Fruit fly (Drosophila melanogaster) whole organism, prepupa: Measurements from ENCODE around the gene Edg78E.
A peak's percentile ranks its signal among the peaks of the same experiment; 100 is the strongest.

Source experiments
- Blimp-1 ChIP-seq: fragments of 200-800 bp; sonication (Bioruptor generic); optimal IDR thresholded peaks from 3 replicates; lab custom pipeline; 2017; ENCODE audit warnings: missing biosample characterization, missing genetic modification characterization, mild to moderate bottlenecking, moderate library complexity, missing genetic modification reagents
- CG10669 ChIP-seq: fragments of 200-800 bp; sonication (Bioruptor generic); optimal IDR thresholded peaks from 3 replicates; lab custom pipeline; 2018; ENCODE audit warnings: missing biosample characterization, mild to moderate bottlenecking, missing genetic modification characterization, moderate library complexity
- CG11294 ChIP-seq: fragments of 200-800 bp; sonication (Bioruptor generic); IDR thresholded peaks from 2 replicates; pipeline ENCODE4 v1.3.6; 2022; ENCODE audit warnings: missing biosample characterization, missing genetic modification characterization
- CG1621 ChIP-seq: fragments of 200-800 bp; sonication (Bioruptor generic); optimal IDR thresholded peaks from 3 replicates; lab custom pipeline; 2018; ENCODE audit warnings: missing biosample characterization, mild to moderate bottlenecking, missing genetic modification characterization
- CG16779 ChIP-seq: fragments of 200-800 bp; sonication (Bioruptor generic); optimal IDR thresholded peaks from 3 replicates; lab custom pipeline; 2017; ENCODE audit warnings: missing biosample characterization, mild to moderate bottlenecking, missing genetic modification characterization
- CG3032 ChIP-seq: fragments of 200-800 bp; optimal IDR thresholded peaks from 2 replicates; lab custom pipeline; 2019; ENCODE audit warnings: missing biosample characterization, mild to moderate bottlenecking, missing genetic modification characterization, moderate library complexity
- CG32006 ChIP-seq: fragments of 200-800 bp; sonication (Bioruptor generic); optimal IDR thresholded peaks from 3 replicates; lab custom pipeline; 2017; ENCODE audit warnings: missing biosample characterization, mild to moderate bottlenecking, missing genetic modification characterization
- CG3919 ChIP-seq: fragments of 200-800 bp; sonication (Bioruptor generic); optimal IDR thresholded peaks from 3 replicates; lab custom pipeline; 2016; ENCODE audit warnings: missing biosample characterization, missing genetic modification characterization
- CG6163 ChIP-seq: fragments of 200-800 bp; sonication (Bioruptor generic); IDR thresholded peaks from 3 replicates; pipeline ENCODE4 v1.3.6; 2022; ENCODE audit warnings: missing biosample characterization, missing genetic modification characterization
- CG6792 ChIP-seq: fragments of 200-800 bp; sonication (Bioruptor generic); optimal IDR thresholded peaks from 3 replicates; lab custom pipeline; 2016; ENCODE audit warnings: missing biosample characterization, missing genetic modification characterization
- CG6808 ChIP-seq: fragments of 200-800 bp; sonication (Bioruptor generic); optimal IDR thresholded peaks from 3 replicates; lab custom pipeline; 2017; ENCODE audit warnings: missing biosample characterization, missing genetic modification characterization, mild to moderate bottlenecking, moderate library complexity, missing genetic modification reagents
- CG6854 ChIP-seq: fragments of 200-800 bp; sonication (Bioruptor generic); optimal IDR thresholded peaks from 2 replicates; lab custom pipeline; 2017; ENCODE audit warnings: missing biosample characterization, mild to moderate bottlenecking, missing genetic modification characterization
- CG7368 ChIP-seq: fragments of 200-800 bp; sonication (Bioruptor generic); optimal IDR thresholded peaks from 3 replicates; lab custom pipeline; 2016; ENCODE audit warnings: missing biosample characterization, missing genetic modification characterization
- CG8119 ChIP-seq: fragments of 200-800 bp; sonication (Bioruptor generic); IDR thresholded peaks from 3 replicates; pipeline ENCODE4 v1.3.6; 2022; ENCODE audit warnings: missing biosample characterization, missing genetic modification characterization
- CG8632 ChIP-seq: fragments of 200-800 bp; sonication (Bioruptor generic); optimal IDR thresholded peaks from 3 replicates; lab custom pipeline; 2016; ENCODE audit warnings: missing biosample characterization, missing genetic modification characterization
- Eip78C ChIP-seq: fragments of 200-800 bp; sonication (Bioruptor generic); peaks from one replicate; lab custom pipeline; 2016; ENCODE audit warnings: missing biosample characterization, missing genetic modification characterization
- Eip93F ChIP-seq: fragments of 200-800 bp; sonication (Bioruptor generic); optimal IDR thresholded peaks from 2 replicates; lab custom pipeline; 2016; ENCODE audit warnings: missing biosample characterization, mild to moderate bottlenecking, missing genetic modification characterization
- Ets96B ChIP-seq: fragments of 200-800 bp; optimal IDR thresholded peaks from 2 replicates; lab custom pipeline; 2019; ENCODE audit warnings: missing biosample characterization, mild to moderate bottlenecking, missing genetic modification characterization, moderate library complexity
- Hr39 ChIP-seq: fragments of 200-800 bp; sonication (Bioruptor generic); optimal IDR thresholded peaks from 2 replicates; lab custom pipeline; 2016; ENCODE audit warnings: missing biosample characterization, missing genetic modification characterization
- Met ChIP-seq: fragments of 200-800 bp; sonication (Bioruptor generic); optimal IDR thresholded peaks from 3 replicates; lab custom pipeline; 2016; ENCODE audit warnings: missing biosample characterization, missing genetic modification characterization
- Smox ChIP-seq: fragments of 200-800 bp; sonication (Bioruptor generic); optimal IDR thresholded peaks from 3 replicates; lab custom pipeline; 2016; ENCODE audit warnings: missing biosample characterization, missing genetic modification characterization
- Sox102F ChIP-seq: fragments of 200-800 bp; sonication (Bioruptor generic); optimal IDR thresholded peaks from 2 replicates; lab custom pipeline; 2016; ENCODE audit warnings: missing biosample characterization, mild to moderate bottlenecking, missing genetic modification characterization
- achi ChIP-seq: fragments of 200-800 bp; sonication (Bioruptor generic); optimal IDR thresholded peaks from 3 replicates; lab custom pipeline; 2016; ENCODE audit warnings: missing biosample characterization, missing genetic modification characterization
- dac ChIP-seq: fragments of 200-800 bp; sonication (Bioruptor generic); optimal IDR thresholded peaks from 2 replicates; lab custom pipeline; 2017; ENCODE audit warnings: missing biosample characterization, mild to moderate bottlenecking, missing genetic modification characterization
- dsx ChIP-seq: fragments of 200-800 bp; optimal IDR thresholded peaks from 3 replicates; lab custom pipeline; 2019; ENCODE audit warnings: missing biosample characterization, mild to moderate bottlenecking, missing genetic modification characterization, moderate library complexity; ENCODE audit not compliant: poor library complexity, severe bottlenecking
- eg ChIP-seq: fragments of 200-800 bp; sonication (Bioruptor generic); IDR thresholded peaks from 3 replicates; pipeline ENCODE4 v1.3.6; 2022; ENCODE audit warnings: missing biosample characterization, missing genetic modification characterization
- fd59A ChIP-seq: fragments of 200-800 bp; sonication (Bioruptor generic); optimal IDR thresholded peaks from 2 replicates; lab custom pipeline; 2017; ENCODE audit warnings: missing biosample characterization, mild to moderate bottlenecking, missing genetic modification characterization, missing genetic modification reagents
- fd85E ChIP-seq: fragments of 200-800 bp; sonication (Bioruptor generic); optimal IDR thresholded peaks from 3 replicates; lab custom pipeline; 2016; ENCODE audit warnings: missing biosample characterization, missing genetic modification characterization
- fkh ChIP-seq: fragments of 200-800 bp; sonication (Bioruptor generic); optimal IDR thresholded peaks from 3 replicates; lab custom pipeline; 2017; ENCODE audit warnings: missing biosample characterization, mild to moderate bottlenecking, missing genetic modification characterization, moderate library complexity
- lz ChIP-seq: fragments of 200-800 bp; sonication (Bioruptor generic); optimal IDR thresholded peaks from 3 replicates; lab custom pipeline; 2016; ENCODE audit warnings: missing biosample characterization, missing genetic modification characterization
- net ChIP-seq: fragments of 200-800 bp; sonication (Bioruptor generic); optimal IDR thresholded peaks from 3 replicates; lab custom pipeline; 2016; ENCODE audit warnings: missing biosample characterization, missing genetic modification characterization
- pdm3 ChIP-seq: fragments of 200-800 bp; sonication (Bioruptor generic); optimal IDR thresholded peaks from 3 replicates; lab custom pipeline; 2016; ENCODE audit warnings: missing biosample characterization, missing genetic modification characterization
- ss ChIP-seq, 2 experiments: fragments of 200-800 bp; sonication (Bioruptor generic); optimal IDR thresholded peaks; 2 replicates in 1 of 2; 3 replicates in 1 of 2; lab custom pipeline; 2017 to 2018; ENCODE audit warnings: mild to moderate bottlenecking in 2 of 2, missing biosample characterization in 2 of 2, missing genetic modification characterization in 2 of 2, moderate library complexity in 1 of 2
- svp ChIP-seq: fragments of 200-800 bp; sonication (Bioruptor generic); peaks from one replicate; lab custom pipeline; 2016; ENCODE audit warnings: missing biosample characterization, missing genetic modification characterization
- topi ChIP-seq: fragments of 200-800 bp; sonication (Bioruptor generic); optimal IDR thresholded peaks from 3 replicates; lab custom pipeline; 2016; ENCODE audit warnings: missing biosample characterization, missing genetic modification characterization
- vri ChIP-seq: fragments of 200-800 bp; sonication (Bioruptor generic); optimal IDR thresholded peaks from 3 replicates; lab custom pipeline; 2016; ENCODE audit warnings: missing biosample characterization, mild to moderate bottlenecking, missing genetic modification characterization

Edg78E gene

DNA sequence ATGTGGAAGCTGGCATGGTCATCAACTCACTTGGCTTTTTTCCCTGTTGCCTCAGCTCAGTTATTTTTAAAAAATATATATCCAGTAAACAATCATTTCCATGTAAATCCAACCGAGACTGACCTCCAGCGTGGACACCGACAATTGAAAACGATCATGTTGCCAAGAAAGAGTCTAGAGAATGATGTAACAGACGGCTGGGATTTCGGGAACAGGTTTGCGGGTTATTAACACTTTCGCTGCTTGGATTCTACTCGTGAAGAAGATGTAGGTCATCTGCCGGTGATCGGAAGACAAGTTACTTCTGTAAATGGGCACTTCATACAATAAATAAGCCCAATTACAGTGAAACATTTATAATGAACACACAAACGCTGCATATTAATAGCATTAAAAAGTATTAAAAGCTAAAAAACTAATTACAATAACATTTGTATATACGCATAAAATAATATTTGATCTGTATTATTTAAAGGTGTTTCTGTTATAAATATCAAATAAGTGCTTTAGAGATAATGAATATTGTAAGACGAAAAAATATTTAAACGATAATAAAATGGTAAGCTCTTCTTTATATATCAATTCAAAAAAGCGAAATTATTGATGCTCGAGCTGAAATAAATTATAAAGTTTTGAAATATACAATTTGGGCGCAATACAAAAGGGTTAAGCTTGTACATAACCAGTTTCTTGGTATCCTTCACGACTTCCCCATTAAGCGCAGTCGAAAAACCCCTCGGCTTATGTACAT, 4.3 kb upstream of the Edg78E start:
- TF ChIP-seq lz (GFP tag; lab: Kevin White, UChicago) (no peak), CG3919 (peak; percentile 31), ss (GFP tag; optimal IDR thresholded peaks at IDR 0.05; lab: Kevin White, UChicago) (no peak), Eip93F (GFP tag; lab: Kevin White, UChicago) (no peak), Ets96B (tag; lab: Kevin White, UChicago) (peak; percentile 38), Sox102F (GFP tag; lab: Kevin White, UChicago) (no peak), dsx (peak; percentile 18), fd59A (no peak), CG10669 (GFP tag; lab: Kevin White, UChicago) (peak; percentile 3), Blimp-1 (peak; percentile 85), CG6808 (GFP tag; lab: Kevin White, UChicago) (peak; percentile 15), Eip78C (GFP tag; lab: Kevin White, UChicago) (peak; percentile 86), svp (GFP tag; lab: Kevin White, UChicago) (no peak), pdm3 (GFP tag; lab: Kevin White, UChicago) (peak; percentile 18), eg (GFP tag; lab: Robert Waterston, UW) (no peak), Hr39 (no peak), CG3032 (peak; percentile 45), CG6792 (peak; percentile 4), CG8632 (peak; percentile 18)
- TF ChIP-seq, all 60 proteins: peak for 11

DNA sequence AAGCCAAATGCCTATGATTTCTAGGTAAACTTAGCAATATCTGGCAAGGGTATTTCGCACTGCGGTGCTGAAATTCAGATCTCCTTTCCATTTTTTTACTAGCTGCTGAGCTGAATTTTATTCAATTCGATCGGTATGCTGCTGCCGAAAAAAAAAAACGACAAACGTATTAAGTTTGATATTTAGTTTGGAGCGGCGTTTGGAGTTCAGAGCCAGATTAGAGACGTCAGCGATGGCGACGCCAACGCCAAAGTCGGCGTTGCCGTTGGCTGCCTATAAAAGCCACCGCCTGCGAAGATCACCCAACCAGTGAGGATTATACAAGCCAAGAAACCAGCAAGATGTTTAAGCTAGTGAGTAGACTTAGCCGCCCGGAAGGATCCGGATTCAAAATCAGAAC, 2.7 kb upstream of the Edg78E start, which contains the start of gene Cpr78Cc:
Gene Cpr78Cc, plus strand, starts transcription at position 301 of the 400 bp plus-strand sequence.
- TF ChIP-seq CG10669 (GFP tag; lab: Kevin White, UChicago) (no peak), CG11294 (GFP tag; lab: Robert Waterston, UW) (no peak), CG16779 (tag; lab: Kevin White, UChicago) (no peak), fkh (GFP tag; lab: Kevin White, UChicago) (no peak), fd85E (GFP tag; lab: Kevin White, UChicago) (no peak), Met (GFP tag; lab: Kevin White, UChicago) (no peak), CG6163 (GFP tag; lab: Robert Waterston, UW) (no peak), CG8632 (no peak), vri (no peak), dac (no peak), achi (GFP tag; lab: Kevin White, UChicago) (no peak), net (GFP tag; lab: Kevin White, UChicago) (no peak), CG32006 (GFP tag; lab: Kevin White, UChicago) (no peak), CG6808 (GFP tag; lab: Kevin White, UChicago) (no peak), CG7368 (GFP tag; lab: Kevin White, UChicago) (no peak), CG8119 (GFP tag; lab: Robert Waterston, UW) (no peak), CG6854 (GFP tag; lab: Kevin White, UChicago) (no peak), Hr39 (no peak), eg (GFP tag; lab: Robert Waterston, UW) (no peak)

DNA sequence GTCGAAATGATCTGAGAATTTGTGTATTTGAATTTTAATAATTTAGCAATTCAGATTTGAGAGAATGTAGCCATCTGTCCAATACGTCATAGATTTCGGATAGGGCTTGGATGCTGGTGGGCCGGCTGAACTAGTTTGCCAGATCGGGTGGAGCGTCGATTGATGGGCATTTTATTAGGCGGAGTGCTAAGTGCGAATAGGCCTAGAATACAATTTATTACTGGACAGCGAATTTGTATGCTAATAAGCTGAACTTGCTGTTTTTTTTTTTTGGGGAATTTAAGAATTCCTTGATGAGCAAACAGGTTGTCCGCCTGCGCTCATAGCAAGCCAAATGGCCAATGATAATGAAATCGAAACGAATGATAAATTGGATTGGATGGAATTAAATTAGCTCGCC, 1.6 kb upstream of the Edg78E start:
- TF ChIP-seq dac (no peak), fd85E (GFP tag; lab: Kevin White, UChicago) (no peak), Smox (GFP tag; lab: Kevin White, UChicago) (no peak), lz (GFP tag; lab: Kevin White, UChicago) (no peak), topi (GFP tag; lab: Kevin White, UChicago) (no peak), CG8632 (no peak), fd59A (no peak), Sox102F (GFP tag; lab: Kevin White, UChicago) (no peak), CG10669 (GFP tag; lab: Kevin White, UChicago) (no peak), CG1621 (tag; lab: Kevin White, UChicago) (no peak), CG8119 (GFP tag; lab: Robert Waterston, UW) (no peak)
